Fruit fly (Drosophila melanogaster): ENCODE results near the gene Tsen34.

dm6 chr3L:14733417-14733816, 28.2 kb downstream of the Tsen34 start, which contains the start of gene CG13471:
- TF ChIP-seq CTCF (optimal IDR thresholded peaks at IDR 0.05) (no peak), CG8478 (optimal IDR thresholded peaks at IDR 0.05) (no peak)

Data from S2 (cell line).